Fruit fly (Drosophila melanogaster) whole organism, embryonic: ENCODE measurements around the gene dpp.

Experiments used
- Abd-B ChIP-seq: fragments of 200-800 bp; sonication (Bioruptor generic); optimal IDR thresholded peaks from 2 replicates; lab custom pipeline; 2018; ENCODE audit warnings: missing biosample characterization, mild to moderate bottlenecking, missing genetic modification characterization, moderate library complexity
- Atf6 ChIP-seq: fragments of 200-800 bp; sonication (Bioruptor generic); IDR thresholded peaks from 2 replicates; pipeline ENCODE4 v1.3.6; 2022; ENCODE audit warnings: missing biosample characterization, missing genetic modification characterization
- Bdp1 ChIP-seq: fragments of 200-800 bp; sonication (Bioruptor generic); optimal IDR thresholded peaks from 3 replicates; lab custom pipeline; 2016; ENCODE audit warnings: missing biosample characterization, missing genetic modification characterization
- CG10147 ChIP-seq: fragments of 200-800 bp; sonication (Bioruptor generic); optimal IDR thresholded peaks from 2 replicates; lab custom pipeline; 2019; ENCODE audit warnings: missing biosample characterization, mild to moderate bottlenecking, missing genetic modification characterization, moderate library complexity
- CG10654 ChIP-seq: fragments of 200-800 bp; sonication (Bioruptor generic); optimal IDR thresholded peaks from 2 replicates; lab custom pipeline; 2016; ENCODE audit warnings: missing biosample characterization, missing genetic modification characterization
- CG10979 ChIP-seq: fragments of 200-800 bp; sonication (Bioruptor generic); optimal IDR thresholded peaks from 2 replicates; lab custom pipeline; 2018; ENCODE audit warnings: missing biosample characterization, mild to moderate bottlenecking, missing genetic modification characterization, moderate library complexity
- CG12744 ChIP-seq: fragments of 200-800 bp; sonication (Bioruptor generic); optimal IDR thresholded peaks from 2 replicates; lab custom pipeline; 2016; ENCODE audit warnings: missing biosample characterization, missing genetic modification characterization
- CG13287 ChIP-seq: fragments of 200-800 bp; sonication (Bioruptor generic); IDR thresholded peaks from 2 replicates; pipeline ENCODE4 v1.3.6; 2022; ENCODE audit warnings: missing biosample characterization, missing genetic modification characterization; ENCODE audit not compliant: partially characterized antibody
- CG15011 ChIP-seq: fragments of 200-800 bp; sonication (Bioruptor generic); optimal IDR thresholded peaks from 3 replicates; lab custom pipeline; 2018; ENCODE audit warnings: missing biosample characterization, mild to moderate bottlenecking, missing genetic modification characterization
- CG1603 ChIP-seq: fragments of 200-800 bp; sonication (Bioruptor generic); optimal IDR thresholded peaks from 2 replicates; lab custom pipeline; 2019; ENCODE audit warnings: missing biosample characterization, mild to moderate bottlenecking, missing genetic modification characterization, moderate library complexity
- CG17186 ChIP-seq: fragments of 200-800 bp; sonication (Bioruptor generic); optimal IDR thresholded peaks from 3 replicates; lab custom pipeline; 2017; ENCODE audit warnings: missing biosample characterization, missing genetic modification reagents, missing genetic modification characterization
- CG18476 ChIP-seq: fragments of 200-800 bp; sonication (Bioruptor generic); optimal IDR thresholded peaks from 2 replicates; lab custom pipeline; 2016; ENCODE audit warnings: missing biosample characterization, mild to moderate bottlenecking, missing genetic modification characterization
- CG30020 ChIP-seq: fragments of 200-800 bp; optimal IDR thresholded peaks from 2 replicates; lab custom pipeline; 2019; ENCODE audit warnings: missing biosample characterization, mild to moderate bottlenecking, missing genetic modification characterization, moderate library complexity
- CG31441 ChIP-seq: fragments of 200-800 bp; sonication (Bioruptor generic); IDR thresholded peaks from 2 replicates; pipeline ENCODE4 v1.3.6; 2022; ENCODE audit warnings: missing biosample characterization, missing genetic modification characterization
- CG8290 ChIP-seq, 3 experiments: fragments of 200-800 bp; sonication (Bioruptor generic); optimal IDR thresholded peaks; 2 replicates each; lab custom pipeline; 2016 to 2019; ENCODE audit warnings: missing biosample characterization in 3 of 3, missing genetic modification characterization in 3 of 3, mild to moderate bottlenecking in 2 of 3, moderate library complexity in 1 of 3
- CG9215 ChIP-seq: fragments of 200-800 bp; sonication (Bioruptor generic); IDR thresholded peaks from 2 replicates; pipeline ENCODE4 v1.3.6; 2022; ENCODE audit warnings: missing biosample characterization, missing genetic modification characterization
- CG9727 ChIP-seq: fragments of 200-800 bp; sonication (Bioruptor generic); optimal IDR thresholded peaks from 3 replicates; lab custom pipeline; 2017; ENCODE audit warnings: missing biosample characterization, mild to moderate bottlenecking, missing genetic modification characterization
- CG9932 ChIP-seq: fragments of 200-800 bp; sonication (Bioruptor generic); IDR thresholded peaks from 2 replicates; pipeline ENCODE4 v1.3.6; 2022; ENCODE audit warnings: missing biosample characterization, missing genetic modification characterization
- CkIIα-i1 ChIP-seq: fragments of 200-800 bp; sonication (Bioruptor generic); IDR thresholded peaks from 2 replicates; pipeline ENCODE4 v1.3.6; 2022; ENCODE audit warnings: missing biosample characterization, missing genetic modification characterization
- D19B ChIP-seq: fragments of 200-800 bp; sonication (Bioruptor generic); optimal IDR thresholded peaks from 2 replicates; lab custom pipeline; 2017; ENCODE audit warnings: missing biosample characterization, mild to moderate bottlenecking, missing genetic modification characterization
- Deaf1 ChIP-seq: fragments of 200-800 bp; optimal IDR thresholded peaks from 3 replicates; lab custom pipeline; 2019; ENCODE audit warnings: missing biosample characterization, mild to moderate bottlenecking, missing genetic modification characterization, moderate library complexity
- Dref ChIP-seq: fragments of 200-800 bp; sonication (Bioruptor generic); IDR thresholded peaks from 2 replicates; pipeline ENCODE4 v1.3.6; 2022; ENCODE audit warnings: missing biosample characterization, missing genetic modification characterization
- GATAe ChIP-seq: fragments of 200-800 bp; sonication (Bioruptor generic); conservative IDR thresholded peaks from 2 replicates; pipeline ENCODE4 v1.3.6; 2022; ENCODE audit warnings: missing biosample characterization, missing genetic modification characterization
- Nf-YA ChIP-seq: fragments of 200-800 bp; sonication (Bioruptor generic); IDR thresholded peaks from 2 replicates; pipeline ENCODE4 v1.3.6; 2022; ENCODE audit warnings: missing biosample characterization, missing genetic modification characterization
- Nf-YB ChIP-seq: fragments of 200-800 bp; sonication (Bioruptor generic); optimal IDR thresholded peaks from 3 replicates; lab custom pipeline; 2019; ENCODE audit warnings: missing biosample characterization, mild to moderate bottlenecking, missing genetic modification characterization, moderate library complexity
- Nf-YC ChIP-seq: fragments of 200-800 bp; optimal IDR thresholded peaks from 3 replicates; lab custom pipeline; 2019; ENCODE audit warnings: missing biosample characterization, mild to moderate bottlenecking, missing genetic modification characterization, moderate library complexity
- Trl ChIP-seq, 3 experiments: fragments of >200 bp in 2 of 3; fragments of 200-800 bp in 1 of 3; sonication (Bioruptor generic) in 1 of 3; optimal IDR thresholded peaks; 2 replicates in 1 of 3; 3 replicates in 2 of 3; lab custom pipeline; 2016 to 2017; ENCODE audit warnings: missing biosample characterization in 1 of 3, missing genetic modification characterization in 1 of 3
- aop ChIP-seq: fragments of 200-800 bp; sonication (Bioruptor generic); IDR thresholded peaks from 2 replicates; pipeline ENCODE4 v1.3.6; 2022; ENCODE audit warnings: missing biosample characterization, missing genetic modification characterization
- btn ChIP-seq: fragments of 200-800 bp; sonication (Bioruptor generic); optimal IDR thresholded peaks from 2 replicates; lab custom pipeline; 2016; ENCODE audit warnings: missing biosample characterization, missing genetic modification characterization
- cg ChIP-seq: fragments of 200-800 bp; sonication (Bioruptor generic); optimal IDR thresholded peaks from 3 replicates; lab custom pipeline; 2019; ENCODE audit warnings: missing biosample characterization, mild to moderate bottlenecking, missing genetic modification characterization, moderate library complexity
- ci ChIP-seq: fragments of 200-800 bp; sonication (Bioruptor generic); IDR thresholded peaks from 3 replicates; pipeline ENCODE4 v1.3.6; 2022; ENCODE audit warnings: missing biosample characterization, missing genetic modification characterization
- fru ChIP-seq: fragments of >200 bp; optimal IDR thresholded peaks from 2 replicates; lab custom pipeline; 2017
- nmo ChIP-seq: fragments of 200-800 bp; sonication (Bioruptor generic); optimal IDR thresholded peaks from 2 replicates; lab custom pipeline; 2018; ENCODE audit warnings: missing biosample characterization, mild to moderate bottlenecking, missing genetic modification characterization, moderate library complexity
- nom ChIP-seq: fragments of 200-800 bp; sonication (Bioruptor generic); optimal IDR thresholded peaks from 2 replicates; lab custom pipeline; 2017; ENCODE audit warnings: missing biosample characterization, missing genetic modification characterization, mild to moderate bottlenecking, moderate library complexity, missing genetic modification reagents
- row ChIP-seq: fragments of 200-800 bp; sonication (Bioruptor generic); IDR thresholded peaks from 3 replicates; pipeline ENCODE4 v1.3.6; 2022; ENCODE audit warnings: missing biosample characterization, missing genetic modification characterization
- sens ChIP-seq: fragments of 200-800 bp; sonication (Bioruptor generic); peaks from one replicate; lab custom pipeline; 2016; ENCODE audit warnings: missing biosample characterization, missing genetic modification characterization
- sim ChIP-seq: fragments of 200-800 bp; sonication (Bioruptor generic); IDR thresholded peaks from 2 replicates; pipeline ENCODE4 v1.3.6; 2022; ENCODE audit warnings: missing biosample characterization, missing genetic modification characterization
- tap ChIP-seq: fragments of 200-800 bp; optimal IDR thresholded peaks from 3 replicates; lab custom pipeline; 2019; ENCODE audit warnings: missing biosample characterization, mild to moderate bottlenecking, missing genetic modification characterization, moderate library complexity
- z ChIP-seq: fragments of 200-800 bp; sonication (Bioruptor generic); IDR thresholded peaks from 3 replicates; pipeline ENCODE4 v1.3.6; 2022; ENCODE audit warnings: missing biosample characterization, missing genetic modification characterization

dpp gene

dm6 chr2L:2438640-2439276 lies 10.6 kb downstream of the dpp start (continued):
- TF ChIP-seq CG1603 (tag; lab: Kevin White, UChicago), result peak; percentile 13
- TF ChIP-seq CG18476 (GFP tag; lab: Kevin White, UChicago), result no peak
- no peak for TF ChIP-seq CG9215
- peak; percentile 1 for TF ChIP-seq CG10979 (tag; lab: Kevin White, UChicago)
- TF ChIP-seq CkIIα-i1 (GFP tag; lab: Robert Waterston, UW), result no peak
- no peak for TF ChIP-seq CG17186 (GFP tag; lab: Kevin White, UChicago)
- TF ChIP-seq CG31441 (GFP tag; lab: Robert Waterston, UW), result no peak
- no peak for TF ChIP-seq sim
- no peak for TF ChIP-seq btn (GFP tag; lab: Kevin White, UChicago)
- peak; percentile 55 for TF ChIP-seq sens
- TF ChIP-seq nmo (GFP tag; lab: Kevin White, UChicago), result no peak
- TF ChIP-seq D19B, result peak; percentile 66
- TF ChIP-seq Atf6 (GFP tag; lab: Robert Waterston, UW), result no peak
- TF ChIP-seq row, result peak; percentile 61; the same call in 2 of the 3 replicates
- no peak for TF ChIP-seq CG10147 (GFP tag; lab: Kevin White, UChicago)
- no peak for TF ChIP-seq Nf-YA (GFP tag; lab: Robert Waterston, UW)
- TF ChIP-seq tap (tag; lab: Kevin White, UChicago), result no peak
- TF ChIP-seq ci (GFP tag; lab: Robert Waterston, UW), result 0 out of 3 replicates have a peak, but pooled peaks have one; percentile 27
- TF ChIP-seq CG15011 (GFP tag; lab: Kevin White, UChicago), result no peak
- TF ChIP-seq Bdp1 (GFP tag; lab: Kevin White, UChicago), result no peak

dm6 chr2L:2448514-2448913 lies 20.3 kb downstream of the dpp start:
- TF ChIP-seq cg (peak; percentile 73), CG10654 (GFP tag; lab: Kevin White, UChicago) (no peak), CG12744 (GFP tag; lab: Kevin White, UChicago) (no peak), Abd-B (GFP tag; lab: Kevin White, UChicago) (no peak), Dref (GFP tag; lab: Robert Waterston, UW) (no peak), CG30020 (tag; lab: Kevin White, UChicago) (no peak), GATAe (GFP tag; lab: Robert Waterston, UW) (no peak), CG10979 (tag; lab: Kevin White, UChicago) (no peak), CG13287 (no peak), Nf-YB (peak; percentile 94), z (peak; percentile 81), aop (no peak), CG8290 (GFP tag; optimal IDR thresholded peaks at IDR 0.05; lab: Kevin White, UChicago) (no peak), CG8290 (tag; optimal IDR thresholded peaks at IDR 0.05; lab: Kevin White, UChicago) (no peak), CG9727 (no peak), Trl (optimal IDR thresholded peaks at IDR 0.05; lab: Kevin White, UChicago) (peak in 1 of 2 experiments; percentile 2), Trl (GFP tag; optimal IDR thresholded peaks at IDR 0.05; lab: Kevin White, UChicago) (no peak), Deaf1 (tag; lab: Kevin White, UChicago) (peak; percentile 25), fru (lab: Kevin White, UChicago) (no peak), Nf-YC (peak; percentile 87), CG9932 (GFP tag; lab: Robert Waterston, UW) (no peak), nom (GFP tag; lab: Kevin White, UChicago) (peak; percentile 18)
